Fruit fly (Drosophila melanogaster): ENCODE results near the gene CG8112.

CG8112 gene

DNA sequence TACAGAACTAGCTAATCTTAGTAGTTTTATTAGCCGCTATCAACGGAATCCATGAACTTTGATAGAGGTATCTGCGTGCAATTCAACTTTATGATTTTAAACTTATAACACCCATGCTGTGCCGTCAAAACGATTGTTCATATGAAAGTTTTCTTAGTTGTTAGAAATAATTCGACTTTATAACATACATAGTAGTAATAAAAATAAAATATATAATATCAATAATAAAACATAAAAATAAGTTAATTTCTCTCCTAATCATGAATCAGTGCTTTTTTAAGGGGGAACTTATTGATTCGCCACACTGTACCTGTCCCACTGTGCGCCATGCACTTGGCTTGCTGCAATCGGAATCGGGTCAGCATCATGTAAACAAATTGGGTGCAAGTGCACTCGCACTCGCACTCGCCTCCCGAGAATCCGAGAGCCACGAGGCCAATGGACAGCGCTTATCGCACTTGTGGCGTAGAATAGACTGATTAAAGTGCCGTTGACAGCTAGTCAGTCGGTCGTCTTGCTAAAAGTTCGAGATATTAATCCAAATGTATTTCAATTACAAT, 763 bp upstream of the CG8112 start:
- peak; percentile 92 for TF ChIP-seq svp (GFP tag)
- no peak for TF ChIP-seq CG6792 (GFP tag; optimal IDR thresholded peaks at IDR 0.05)
- no peak for TF ChIP-seq CG11294 (GFP tag; IDR thresholded peaks at IDR 0.05)
- TF ChIP-seq salr (GFP tag; optimal IDR thresholded peaks at IDR 0.05) = no peak
- TF ChIP-seq Eip78C (GFP tag) = peak; percentile 42
- TF ChIP-seq CG6276 (GFP tag; optimal IDR thresholded peaks at IDR 0.05) = peak; percentile 7
- no peak for TF ChIP-seq Blimp-1 (GFP tag; optimal IDR thresholded peaks at IDR 0.05)
- TF ChIP-seq CG6854 (GFP tag; optimal IDR thresholded peaks at IDR 0.05) = no peak
- TF ChIP-seq CG11902 (GFP tag; optimal IDR thresholded peaks at IDR 0.05) = no peak
- peak; percentile 76 for TF ChIP-seq CG6163 (GFP tag; IDR thresholded peaks at IDR 0.05)
- TF ChIP-seq OdsH (GFP tag; optimal IDR thresholded peaks at IDR 0.05) = no peak
- TF ChIP-seq net (GFP tag; optimal IDR thresholded peaks at IDR 0.05) = peak; percentile 8
- no peak for TF ChIP-seq Ets96B (tag; optimal IDR thresholded peaks at IDR 0.05)
- TF ChIP-seq CG8632 (GFP tag; optimal IDR thresholded peaks at IDR 0.05) = no peak
- peak; percentile 15 for TF ChIP-seq CG16779 (tag; optimal IDR thresholded peaks at IDR 0.05)
- peak; percentile 34 for TF ChIP-seq Eip75B (GFP tag; optimal IDR thresholded peaks at IDR 0.05)
- peak; percentile 24; the same call in 2 of the 3 replicates for TF ChIP-seq CG8119 (GFP tag; IDR thresholded peaks at IDR 0.05)
- TF ChIP-seq esn (GFP tag; optimal IDR thresholded peaks at IDR 0.05) = no peak
- peak; percentile 2 for TF ChIP-seq Eip93F (GFP tag; optimal IDR thresholded peaks at IDR 0.05)
- TF ChIP-seq CG15336 (GFP tag; IDR thresholded peaks at IDR 0.05) = peak; percentile 19; the same call in 1 of the 2 replicates
- no peak for TF ChIP-seq CG10631 (GFP tag; optimal IDR thresholded peaks at IDR 0.05)
- TF ChIP-seq vri (GFP tag; optimal IDR thresholded peaks at IDR 0.05) = peak; percentile 42
- TF ChIP-seq CG3919 (GFP tag; optimal IDR thresholded peaks at IDR 0.05) = peak; percentile 6
- TF ChIP-seq CG32006 (GFP tag; optimal IDR thresholded peaks at IDR 0.05) = no peak
- no peak for TF ChIP-seq Hr38 (GFP tag; optimal IDR thresholded peaks at IDR 0.05)
- TF ChIP-seq CG7368 (GFP tag; optimal IDR thresholded peaks at IDR 0.05) = no peak
- TF ChIP-seq Met (GFP tag; optimal IDR thresholded peaks at IDR 0.05) = peak; percentile 21
- no peak for TF ChIP-seq acj6 (GFP tag; optimal IDR thresholded peaks at IDR 0.05)

dm6 chr3R:8715371-8715770, 2.6 kb downstream of the CG8112 start:
- TF ChIP-seq esn (GFP tag; optimal IDR thresholded peaks at IDR 0.05) (no peak), fkh (GFP tag; optimal IDR thresholded peaks at IDR 0.05) (peak; percentile 64)

- TF ChIP-seq Lpt (GFP tag; optimal IDR thresholded peaks at IDR 0.05) (no peak), CG8632 (GFP tag; optimal IDR thresholded peaks at IDR 0.05) (no peak), cyc (GFP tag; optimal IDR thresholded peaks at IDR 0.05) (no peak), CG1621 (tag; optimal IDR thresholded peaks at IDR 0.05) (no peak), fkh (GFP tag; optimal IDR thresholded peaks at IDR 0.05) (peak; percentile 9), CG6808 (GFP tag; optimal IDR thresholded peaks at IDR 0.05) (peak; percentile 37), Eip78C (GFP tag) (peak; percentile 69), net (GFP tag; optimal IDR thresholded peaks at IDR 0.05) (peak; percentile 7), CG6854 (GFP tag; optimal IDR thresholded peaks at IDR 0.05) (peak; percentile 27), Met (GFP tag; optimal IDR thresholded peaks at IDR 0.05) (no peak), CG16779 (tag; optimal IDR thresholded peaks at IDR 0.05) (no peak), vri (GFP tag; optimal IDR thresholded peaks at IDR 0.05) (peak; percentile 65), Smox (GFP tag; optimal IDR thresholded peaks at IDR 0.05) (no peak), svp (GFP tag) (no peak), topi (GFP tag; optimal IDR thresholded peaks at IDR 0.05) (no peak), ss (GFP tag; optimal IDR thresholded peaks at IDR 0.05) (peak in 1 of 2 experiments; percentile 61), CG8119 (GFP tag; IDR thresholded peaks at IDR 0.05) (no peak), Eip75B (GFP tag; optimal IDR thresholded peaks at IDR 0.05) (peak; percentile 23), Ets96B (tag; optimal IDR thresholded peaks at IDR 0.05) (no peak), CG6276 (GFP tag; optimal IDR thresholded peaks at IDR 0.05) (peak; percentile 66), CG11762 (GFP tag; optimal IDR thresholded peaks at IDR 0.05; ENCODE audit: insufficient read depth) (no peak), eg (GFP tag; IDR thresholded peaks at IDR 0.05) (no peak), Sox14 (GFP tag; optimal IDR thresholded peaks at IDR 0.05) (peak; percentile 20), Sox102F (GFP tag; optimal IDR thresholded peaks at IDR 0.05) (no peak)
Measured at dm6 chr3R:8715851-8716550, 3.3 kb downstream of the CG8112 start, which contains the start of gene TMEM216. TMEM216 (plus strand) TSS chr3R:8716243.
